Worm (Caenorhabditis elegans) whole organism, L3 larva: ENCODE data around the gene rpap-2.

Experiments
- aly-2 ChIP-seq: fragments of 150-350 bp; optimal IDR thresholded peaks from 2 replicates; lab custom pipeline; 2014; ENCODE audit warnings: missing biosample characterization, missing genetic modification characterization
- daf-12 ChIP-seq: fragments of 150-350 bp; optimal IDR thresholded peaks from 2 replicates; lab custom pipeline; 2014; ENCODE audit warnings: missing biosample characterization, missing genetic modification reagents, missing genetic modification characterization
- fkh-2 ChIP-seq: fragments of 150-350 bp; optimal IDR thresholded peaks from 2 replicates; lab custom pipeline; 2014; ENCODE audit warnings: missing biosample characterization, missing genetic modification reagents, missing genetic modification characterization
- fos-1 ChIP-seq: fragments of 150-350 bp; optimal IDR thresholded peaks from 2 replicates; lab custom pipeline; 2014; ENCODE audit warnings: missing biosample characterization, missing genetic modification characterization
- lin-15B ChIP-seq: fragments of 150-350 bp; optimal IDR thresholded peaks from 2 replicates; lab custom pipeline; 2014; ENCODE audit warnings: missing biosample characterization, missing genetic modification characterization
- nhr-237 ChIP-seq: fragments of 150-350 bp; optimal IDR thresholded peaks from 2 replicates; lab custom pipeline; 2014; ENCODE audit warnings: missing biosample characterization, missing genetic modification characterization
- nhr-25 ChIP-seq: sonication (generic microtip); optimal IDR thresholded peaks from 2 replicates; lab custom pipeline; 2017; ENCODE audit warnings: missing biosample characterization, missing genetic modification characterization
- nhr-77 ChIP-seq: fragments of 150-350 bp; optimal IDR thresholded peaks from 2 replicates; lab custom pipeline; 2014; ENCODE audit warnings: missing biosample characterization, missing genetic modification characterization
- snpc-4 ChIP-seq: fragments of 150-350 bp; optimal IDR thresholded peaks from 2 replicates; lab custom pipeline; 2014; ENCODE audit warnings: missing biosample characterization, missing genetic modification characterization
- tbx-2 ChIP-seq: sonication (generic microtip); optimal IDR thresholded peaks from 2 replicates; lab custom pipeline; 2016; ENCODE audit warnings: mild to moderate bottlenecking, missing genetic modification characterization, missing compliant biosample characterization
- zag-1 ChIP-seq: fragments of 150-350 bp; optimal IDR thresholded peaks from 2 replicates; lab custom pipeline; 2014; ENCODE audit warnings: missing biosample characterization, missing genetic modification characterization
- ztf-11 ChIP-seq: fragments of 150-350 bp; optimal IDR thresholded peaks from 2 replicates; lab custom pipeline; 2014; ENCODE audit warnings: missing biosample characterization, missing genetic modification characterization
- ztf-4 ChIP-seq: fragments of 150-350 bp; optimal IDR thresholded peaks from 2 replicates; lab custom pipeline; 2014; ENCODE audit warnings: missing biosample characterization, missing genetic modification characterization

- no peak for TF ChIP-seq zag-1 (tag; lab: Kevin White, UChicago)
- TF ChIP-seq ztf-11 (tag; lab: Kevin White, UChicago), result no peak
- no peak for TF ChIP-seq nhr-237
- TF ChIP-seq nhr-77 (tag; lab: Kevin White, UChicago), result no peak
- TF ChIP-seq daf-12, result no peak
- TF ChIP-seq tbx-2 (tag; lab: Kevin White, UChicago), result no peak
- TF ChIP-seq ztf-4 (tag; lab: Kevin White, UChicago), result no peak
- TF ChIP-seq aly-2 (tag; lab: Kevin White, UChicago), result no peak
- no peak for TF ChIP-seq fkh-2 (tag; lab: Kevin White, UChicago)
- TF ChIP-seq lin-15B, result no peak
- no peak for TF ChIP-seq fos-1 (tag; lab: Kevin White, UChicago)
- no peak for TF ChIP-seq snpc-4 (tag; lab: Kevin White, UChicago)
- TF ChIP-seq nhr-25 (tag; lab: Kevin White, UChicago), result no peak
Observed at ce11 chrIII:8923240-8923734, 44.5 kb upstream of the rpap-2 start, which contains the start of gene glb-1.
